Worm (Caenorhabditis elegans) whole organism, midembryonic: Measurements from ENCODE around the gene dsh-2.

ENCODE experiments used
- flt-1 ChIP-seq: fragments of 200-800 bp; sonication (Bioruptor generic); IDR thresholded peaks from 2 replicates; pipeline ENCODE4 v1.3.6; 2022; ENCODE audit warnings: missing genetic modification characterization, missing compliant biosample characterization
- klf-2 ChIP-seq: fragments of 200-800 bp; sonication (Bioruptor generic); conservative IDR thresholded peaks from 2 replicates; pipeline ENCODE4 v1.3.6; 2022; ENCODE audit warnings: missing genetic modification reagents, missing genetic modification characterization, missing compliant biosample characterization
- med-1 ChIP-seq: sonication (generic microtip); optimal IDR thresholded peaks from 2 replicates; lab custom pipeline; 2017; ENCODE audit warnings: missing genetic modification characterization, mild to moderate bottlenecking, missing compliant biosample characterization, antibody characterized with exemption, missing genetic modification reagents; ENCODE audit not compliant: insufficient read depth
- ref-1 ChIP-seq: fragments of 200-800 bp; sonication (Bioruptor generic); conservative IDR thresholded peaks from 2 replicates; pipeline ENCODE4 v1.3.6; 2022; ENCODE audit warnings: missing genetic modification reagents, missing genetic modification characterization, missing compliant biosample characterization
- ztf-23 ChIP-seq: fragments of 200-800 bp; sonication (Bioruptor generic); IDR thresholded peaks from 2 replicates; pipeline ENCODE4 v1.3.6; 2022; ENCODE audit warnings: missing genetic modification reagents, missing genetic modification characterization, missing compliant biosample characterization
- ztf-29 ChIP-seq: fragments of 200-800 bp; sonication (Bioruptor generic); IDR thresholded peaks from 2 replicates; pipeline ENCODE4 v1.3.6; 2022; ENCODE audit warnings: missing genetic modification reagents, missing genetic modification characterization, missing compliant biosample characterization

DNA sequence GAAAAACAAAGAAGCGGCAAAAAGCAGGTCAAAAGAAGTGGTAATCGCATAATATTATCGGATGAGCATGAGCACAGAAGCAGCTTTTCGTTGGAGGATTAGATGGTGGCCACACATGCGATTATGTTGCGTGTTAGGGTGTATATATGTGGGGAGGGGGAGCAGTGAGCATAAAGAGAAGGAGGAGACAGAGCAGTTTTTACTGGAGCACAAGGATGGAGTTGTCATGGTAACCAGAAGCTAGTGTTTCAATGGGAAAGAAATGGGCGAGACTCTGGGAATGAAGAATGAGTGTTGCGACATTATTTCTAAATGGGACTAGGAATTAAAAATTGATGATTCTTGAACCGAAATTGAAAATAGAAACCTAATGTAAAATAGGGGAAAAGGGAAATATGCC is 13.0 kb downstream of the dsh-2 start, which contains the start of gene C27A2.8:
- TF ChIP-seq ztf-23 (GFP tag; lab: Robert Waterston, UW) (no peak), ztf-29 (GFP tag; lab: Robert Waterston, UW) (no peak), ref-1 (GFP tag; lab: Robert Waterston, UW) (no peak), flt-1 (no peak), klf-2 (GFP tag; lab: Robert Waterston, UW) (no peak), med-1 (GFP tag; lab: Kevin White, UChicago) (no peak)
